Fruit fly (Drosophila melanogaster): ENCODE results near the gene sloth2.

The sloth2 gene

DNA sequence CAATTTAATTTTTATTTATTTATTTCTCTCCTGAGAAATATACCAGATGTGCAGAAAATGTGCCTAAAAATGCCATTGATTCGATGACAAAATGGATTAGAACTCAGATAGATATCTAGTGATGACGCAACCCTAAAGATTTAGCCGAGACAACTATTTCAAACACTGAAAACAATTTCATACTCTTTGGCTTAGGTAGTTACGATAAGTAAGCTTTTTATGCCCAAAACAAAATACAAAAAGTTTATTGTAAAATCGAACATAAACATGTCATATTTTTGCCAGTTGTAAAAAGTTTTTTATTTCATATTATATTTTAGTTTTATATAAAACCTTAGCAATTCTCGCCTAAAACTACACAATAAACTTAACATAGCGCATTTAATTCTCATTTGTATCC, 37.8 kb upstream of the sloth2 start, which contains the start of gene CG3040 (continued):
- TF ChIP-seq CG11294 (GFP tag; IDR thresholded peaks at IDR 0.05) (no peak), dsx (GFP tag; optimal IDR thresholded peaks at IDR 0.05; ENCODE audit: poor library complexity, severe bottlenecking) (peak; percentile 3), Hr39 (GFP tag; optimal IDR thresholded peaks at IDR 0.05) (peak; percentile 2), CG6276 (GFP tag; optimal IDR thresholded peaks at IDR 0.05) (no peak), spab (GFP tag; optimal IDR thresholded peaks at IDR 0.05) (no peak), Lpt (GFP tag; optimal IDR thresholded peaks at IDR 0.05) (no peak), Sox15 (GFP tag; optimal IDR thresholded peaks at IDR 0.05) (no peak), salr (GFP tag; optimal IDR thresholded peaks at IDR 0.05) (no peak), CG11762 (GFP tag; optimal IDR thresholded peaks at IDR 0.05; ENCODE audit: insufficient read depth) (no peak), Blimp-1 (GFP tag; optimal IDR thresholded peaks at IDR 0.05) (no peak), Eip93F (GFP tag; optimal IDR thresholded peaks at IDR 0.05) (no peak), Hr38 (GFP tag; optimal IDR thresholded peaks at IDR 0.05) (no peak), pdm3 (GFP tag; optimal IDR thresholded peaks at IDR 0.05) (peak; percentile 42), Sox102F (GFP tag; optimal IDR thresholded peaks at IDR 0.05) (no peak), Ets96B (tag; optimal IDR thresholded peaks at IDR 0.05) (peak; percentile 30), CG3919 (GFP tag; optimal IDR thresholded peaks at IDR 0.05) (peak; percentile 35), CG6854 (GFP tag; optimal IDR thresholded peaks at IDR 0.05) (no peak), ss (GFP tag; optimal IDR thresholded peaks at IDR 0.05) (no peak), lz (GFP tag; optimal IDR thresholded peaks at IDR 0.05) (peak; percentile 21)

- no peak for TF ChIP-seq CG8119 (GFP tag; IDR thresholded peaks at IDR 0.05)
- TF ChIP-seq dsx (GFP tag; optimal IDR thresholded peaks at IDR 0.05; ENCODE audit: poor library complexity, severe bottlenecking): no peak
- no peak for TF ChIP-seq lz (GFP tag; optimal IDR thresholded peaks at IDR 0.05)
- TF ChIP-seq svp (GFP tag): peak; percentile 61
- TF ChIP-seq cyc (GFP tag; optimal IDR thresholded peaks at IDR 0.05): no peak
- TF ChIP-seq CG6854 (GFP tag; optimal IDR thresholded peaks at IDR 0.05): no peak
- no peak for TF ChIP-seq CG9139 (GFP tag; optimal IDR thresholded peaks at IDR 0.05)
Observed at dm6 chrX:6974221-6974620, 36.9 kb upstream of the sloth2 start.

- TF ChIP-seq Hr38 (GFP tag; optimal IDR thresholded peaks at IDR 0.05) (no peak), CG15336 (GFP tag; IDR thresholded peaks at IDR 0.05) (peak; percentile 41; the same call in 1 of the 2 replicates), Eip75B (GFP tag; optimal IDR thresholded peaks at IDR 0.05) (peak; percentile 21), CG11762 (GFP tag; optimal IDR thresholded peaks at IDR 0.05; ENCODE audit: insufficient read depth) (no peak), achi (GFP tag; optimal IDR thresholded peaks at IDR 0.05) (peak; percentile 3), spab (GFP tag; optimal IDR thresholded peaks at IDR 0.05) (peak; percentile 27), CG10669 (GFP tag; optimal IDR thresholded peaks at IDR 0.05) (peak; percentile 37), CG32006 (GFP tag; optimal IDR thresholded peaks at IDR 0.05) (peak; percentile 36), cyc (GFP tag; optimal IDR thresholded peaks at IDR 0.05) (peak; percentile 2), Gug (GFP tag; IDR thresholded peaks at IDR 0.05) (no peak), salr (GFP tag; optimal IDR thresholded peaks at IDR 0.05) (no peak), Eip93F (GFP tag; optimal IDR thresholded peaks at IDR 0.05) (no peak), vri (GFP tag; optimal IDR thresholded peaks at IDR 0.05) (peak; percentile 12), CG31627 (GFP tag; optimal IDR thresholded peaks at IDR 0.05) (peak; percentile 28), lz (GFP tag; optimal IDR thresholded peaks at IDR 0.05) (peak; percentile 26), CG11902 (GFP tag; optimal IDR thresholded peaks at IDR 0.05) (no peak), topi (GFP tag; optimal IDR thresholded peaks at IDR 0.05) (peak; percentile 36), Sox14 (GFP tag; optimal IDR thresholded peaks at IDR 0.05) (peak; percentile 35), svp (GFP tag) (peak; percentile 76), Ets21C (GFP tag; optimal IDR thresholded peaks at IDR 0.05) (no peak), dsx (GFP tag; optimal IDR thresholded peaks at IDR 0.05; ENCODE audit: poor library complexity, severe bottlenecking) (no peak), Blimp-1 (GFP tag; optimal IDR thresholded peaks at IDR 0.05) (no peak), CG8632 (GFP tag; optimal IDR thresholded peaks at IDR 0.05) (peak; percentile 0), Met (GFP tag; optimal IDR thresholded peaks at IDR 0.05) (peak; percentile 47), fkh (GFP tag; optimal IDR thresholded peaks at IDR 0.05) (no peak), CG8119 (GFP tag; IDR thresholded peaks at IDR 0.05) (0 out of 3 replicates have a peak, but pooled peaks have one; percentile 28), dac (GFP tag; optimal IDR thresholded peaks at IDR 0.05) (no peak), CG1621 (tag; optimal IDR thresholded peaks at IDR 0.05) (peak; percentile 20), net (GFP tag; optimal IDR thresholded peaks at IDR 0.05) (peak; percentile 13), Hr4 (GFP tag; optimal IDR thresholded peaks at IDR 0.05) (peak; percentile 18), fd59A (GFP tag; optimal IDR thresholded peaks at IDR 0.05) (peak; percentile 13), OdsH (GFP tag; optimal IDR thresholded peaks at IDR 0.05) (peak; percentile 47), acj6 (GFP tag; optimal IDR thresholded peaks at IDR 0.05) (peak; percentile 54), eg (GFP tag; IDR thresholded peaks at IDR 0.05) (peak; percentile 28; the same call in 1 of the 3 replicates), Smox (GFP tag; optimal IDR thresholded peaks at IDR 0.05) (peak; percentile 24)
Observed at dm6 chrX:6976364-6976763, 34.8 kb upstream of the sloth2 start.
